Fruit fly (Drosophila melanogaster): ENCODE data around the gene Zip71B.

The Zip71B gene

DNA sequence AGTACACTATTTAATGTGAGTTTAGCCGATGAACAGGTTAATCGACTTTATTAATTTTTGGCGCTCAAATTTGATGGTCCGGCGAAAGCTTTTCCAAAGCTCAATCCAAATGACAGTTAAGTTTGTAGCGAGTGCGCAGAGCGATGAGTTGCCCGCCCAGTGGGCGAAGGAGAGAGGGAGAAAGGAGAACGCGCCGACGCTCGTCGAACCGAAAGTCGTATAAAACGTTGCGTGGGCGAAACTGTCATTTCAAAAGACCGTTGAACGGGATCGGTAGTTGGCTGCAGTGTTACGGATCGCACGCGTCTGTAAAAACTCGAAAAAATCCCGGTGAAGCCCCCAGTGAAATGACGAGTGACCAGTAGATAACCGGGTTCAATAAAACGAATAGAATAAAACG is at the start of gene Zip71B:
Gene Zip71B, plus strand, starts transcription at position 265 of the 400 bp plus-strand sequence.
- TF ChIP-seq ttk (optimal IDR thresholded peaks at IDR 0.05), result no peak
- no peak for TF ChIP-seq h (optimal IDR thresholded peaks at IDR 0.05)
- TF ChIP-seq psq (optimal IDR thresholded peaks at IDR 0.05), result no peak
- no peak for TF ChIP-seq Myc (optimal IDR thresholded peaks at IDR 0.05)
- TF ChIP-seq insv (optimal IDR thresholded peaks at IDR 0.05), result no peak

DNA sequence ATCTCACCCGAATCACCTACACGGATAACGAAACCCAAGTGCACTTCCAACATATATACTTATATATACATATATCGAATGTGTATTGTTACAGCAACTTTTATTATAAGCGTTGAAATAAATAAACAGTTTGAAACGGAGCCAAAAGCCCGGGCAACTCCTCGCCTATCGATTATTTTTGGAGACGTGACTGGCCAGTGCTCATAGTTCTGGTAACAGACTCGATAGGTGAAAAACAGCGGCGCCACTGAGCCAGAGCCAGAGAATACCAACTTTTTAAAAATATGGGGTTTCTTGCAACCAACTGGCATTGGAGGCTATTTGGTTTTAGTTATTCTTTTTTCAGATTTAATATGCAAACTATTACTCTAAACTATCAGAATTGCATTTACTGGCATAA is 49.3 kb upstream of the Zip71B start:
- TF ChIP-seq psq (optimal IDR thresholded peaks at IDR 0.05), result no peak

DNA sequence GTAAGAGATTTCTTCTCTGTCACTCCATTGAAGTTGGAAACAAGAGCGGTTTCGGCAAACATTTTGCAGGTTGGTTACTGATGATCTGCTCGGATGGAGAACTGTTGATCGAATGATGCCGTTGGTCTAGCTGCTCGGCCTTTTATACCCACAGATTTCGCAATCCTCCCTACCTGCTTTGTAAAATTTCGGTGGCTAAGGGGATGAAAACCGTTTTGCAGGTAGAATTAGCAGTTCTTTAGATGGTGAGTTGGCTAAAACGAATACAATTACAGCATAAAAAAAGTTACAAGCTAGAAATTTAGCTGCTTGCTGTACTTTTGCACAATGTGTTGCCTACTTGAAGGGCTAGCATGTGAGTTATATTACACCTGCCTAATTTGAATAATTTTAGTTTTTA is 47.9 kb upstream of the Zip71B start, which contains the start of gene CG13465:
Gene CG13465, minus strand, starts transcription at position 101 of the 400 bp plus-strand sequence.
- TF ChIP-seq insv (optimal IDR thresholded peaks at IDR 0.05), result no peak
- TF ChIP-seq h (optimal IDR thresholded peaks at IDR 0.05), result no peak
- TF ChIP-seq Sin3A (optimal IDR thresholded peaks at IDR 0.05), result no peak
- no peak for TF ChIP-seq psq (optimal IDR thresholded peaks at IDR 0.05)
- no peak for TF ChIP-seq ttk (optimal IDR thresholded peaks at IDR 0.05)
- no peak for TF ChIP-seq Myc (optimal IDR thresholded peaks at IDR 0.05)

DNA sequence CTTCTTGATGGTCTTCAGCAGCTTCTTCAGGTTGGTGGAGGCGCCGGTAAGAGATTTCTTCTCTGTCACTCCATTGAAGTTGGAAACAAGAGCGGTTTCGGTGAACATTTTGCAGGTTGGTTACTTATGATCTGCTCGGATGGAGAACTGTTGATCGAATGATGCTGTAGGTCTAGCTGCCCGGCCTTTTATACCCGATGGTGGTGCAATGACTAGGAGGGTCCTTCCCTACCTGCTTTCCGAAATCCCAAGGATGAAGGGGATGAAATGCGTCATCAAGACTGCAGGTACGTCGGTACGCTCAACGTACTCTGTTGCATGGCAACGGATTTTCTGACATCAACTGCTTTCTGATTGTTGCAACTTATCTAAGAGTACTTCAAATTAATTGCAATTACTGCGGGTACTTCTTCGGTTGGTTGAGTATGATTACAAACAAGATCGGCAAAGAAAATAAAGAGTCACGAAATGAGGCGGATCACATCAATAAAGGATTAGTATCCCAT is 46.1 kb upstream of the Zip71B start, which contains the start of gene BobA:
Gene BobA, minus strand, starts transcription at position 165 of the 506 bp plus-strand sequence.
- no peak for TF ChIP-seq Myc (optimal IDR thresholded peaks at IDR 0.05)

DNA sequence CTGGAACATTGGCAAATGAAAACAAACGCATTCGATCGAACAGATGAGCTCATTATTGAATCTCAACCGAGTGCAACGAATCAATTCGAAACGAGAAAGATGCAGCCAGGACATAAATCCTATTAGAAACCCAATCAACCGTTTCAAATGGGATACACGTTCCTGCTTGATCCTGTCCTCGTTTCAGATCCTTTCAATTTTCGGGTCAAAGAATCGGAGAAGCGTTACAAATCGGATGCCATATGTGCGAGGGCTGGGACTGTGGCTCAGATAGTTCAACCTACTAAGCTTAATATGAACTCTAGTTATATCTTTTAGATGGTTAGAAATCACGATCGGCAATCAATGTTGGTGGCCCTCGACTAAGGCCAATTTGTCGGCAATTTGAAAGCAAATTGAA is 42.1 kb upstream of the Zip71B start:
- TF ChIP-seq ttk (optimal IDR thresholded peaks at IDR 0.05) (no peak), Myc (optimal IDR thresholded peaks at IDR 0.05) (no peak), insv (optimal IDR thresholded peaks at IDR 0.05) (no peak), h (optimal IDR thresholded peaks at IDR 0.05) (no peak), psq (optimal IDR thresholded peaks at IDR 0.05) (no peak), Sin3A (optimal IDR thresholded peaks at IDR 0.05) (no peak)

DNA sequence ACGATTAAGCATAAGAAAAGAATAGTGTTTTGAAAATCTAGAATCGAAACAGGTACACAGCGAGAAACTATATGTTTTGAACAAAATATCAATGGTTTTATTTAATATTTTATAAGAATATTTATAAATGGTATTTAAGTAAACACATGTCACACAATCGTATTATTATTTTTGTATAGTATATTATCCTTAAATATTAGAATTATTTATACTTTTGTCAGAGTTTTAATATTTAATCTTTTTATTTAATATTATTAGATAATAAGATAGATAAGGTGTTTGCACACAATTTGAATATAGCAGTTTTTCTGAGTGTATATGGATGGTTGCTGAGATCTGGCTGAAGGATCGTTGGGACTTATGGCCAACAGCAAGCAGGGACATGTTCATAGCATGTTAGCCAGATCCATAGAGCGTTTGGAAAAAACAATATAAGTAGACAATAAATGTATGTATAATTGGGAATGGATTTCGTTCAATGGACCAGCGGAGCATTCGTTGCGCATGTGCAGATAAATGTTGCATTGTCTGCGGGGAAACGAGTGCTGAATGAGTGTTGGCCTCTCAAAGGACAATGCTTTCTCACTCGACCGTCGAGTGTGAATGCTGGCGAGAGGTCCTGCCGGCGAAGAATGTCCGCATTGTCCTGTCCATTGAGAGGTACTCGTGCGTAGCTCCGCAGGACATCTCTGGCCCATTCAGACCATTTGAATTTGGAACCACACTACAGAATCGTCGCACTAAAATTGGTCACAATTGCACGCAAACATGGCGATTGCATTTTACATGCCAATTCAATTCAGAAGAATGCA is 39.0 kb upstream of the Zip71B start:
- TF ChIP-seq Myc (optimal IDR thresholded peaks at IDR 0.05) (no peak), h (optimal IDR thresholded peaks at IDR 0.05) (no peak), ttk (optimal IDR thresholded peaks at IDR 0.05) (no peak), Sin3A (optimal IDR thresholded peaks at IDR 0.05) (no peak), psq (optimal IDR thresholded peaks at IDR 0.05) (no peak), insv (optimal IDR thresholded peaks at IDR 0.05) (no peak)

DNA sequence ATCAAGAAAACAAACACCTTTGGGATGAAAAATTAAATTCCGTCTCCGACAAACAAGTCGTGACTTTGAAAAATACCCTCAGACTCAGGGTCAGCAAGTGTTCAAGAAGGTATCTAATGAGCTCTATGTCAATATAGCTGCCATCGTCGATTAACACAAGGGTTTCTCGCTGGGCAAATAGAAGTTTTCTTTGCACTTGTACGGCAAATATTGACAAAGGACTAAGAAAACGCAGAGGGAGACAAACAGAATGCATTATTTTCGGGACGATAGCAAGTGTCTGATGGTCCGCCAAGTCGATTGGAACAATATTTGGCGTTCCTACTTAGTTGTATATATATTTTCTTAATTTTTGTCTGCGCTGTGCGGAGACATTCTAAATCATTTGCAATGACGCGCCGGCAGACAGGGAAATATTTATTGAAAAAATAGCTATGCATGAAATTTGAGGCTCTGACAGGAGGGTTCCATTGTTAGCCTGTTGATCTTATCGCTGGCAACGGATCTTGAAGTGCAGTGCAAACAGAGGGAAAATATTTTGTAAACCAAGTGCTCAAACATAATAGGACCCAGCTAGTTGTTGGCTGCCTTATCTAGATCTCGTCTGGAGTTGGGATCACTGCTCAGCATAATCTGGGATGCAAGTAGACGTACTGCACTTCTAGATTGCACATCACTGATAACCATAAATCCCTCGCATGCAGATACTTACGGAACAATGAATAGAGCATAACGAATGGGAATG is 35.6 kb upstream of the Zip71B start:
- TF ChIP-seq psq (optimal IDR thresholded peaks at IDR 0.05) (no peak), Sin3A (optimal IDR thresholded peaks at IDR 0.05) (no peak), Myc (optimal IDR thresholded peaks at IDR 0.05) (no peak), ttk (optimal IDR thresholded peaks at IDR 0.05) (no peak), h (optimal IDR thresholded peaks at IDR 0.05) (no peak), insv (optimal IDR thresholded peaks at IDR 0.05) (no peak)

DNA sequence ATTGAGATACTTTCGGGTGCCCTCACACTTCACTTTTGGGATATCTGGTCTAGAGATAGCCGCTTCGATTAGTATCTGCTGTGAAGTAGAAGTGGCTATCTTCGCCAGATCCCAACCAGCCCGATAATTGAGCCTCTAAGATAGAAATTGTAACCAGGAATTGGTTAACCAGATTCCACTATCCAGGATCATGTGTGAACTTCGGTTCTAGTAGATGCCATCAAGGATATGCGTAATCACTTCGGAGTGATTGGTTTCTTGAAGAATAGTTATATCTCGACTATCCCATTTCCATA is 35.1 kb upstream of the Zip71B start:
- TF ChIP-seq Sin3A (optimal IDR thresholded peaks at IDR 0.05) (no peak), Myc (optimal IDR thresholded peaks at IDR 0.05) (no peak), insv (optimal IDR thresholded peaks at IDR 0.05) (no peak), h (optimal IDR thresholded peaks at IDR 0.05) (no peak), psq (optimal IDR thresholded peaks at IDR 0.05) (no peak), ttk (optimal IDR thresholded peaks at IDR 0.05) (no peak)

DNA sequence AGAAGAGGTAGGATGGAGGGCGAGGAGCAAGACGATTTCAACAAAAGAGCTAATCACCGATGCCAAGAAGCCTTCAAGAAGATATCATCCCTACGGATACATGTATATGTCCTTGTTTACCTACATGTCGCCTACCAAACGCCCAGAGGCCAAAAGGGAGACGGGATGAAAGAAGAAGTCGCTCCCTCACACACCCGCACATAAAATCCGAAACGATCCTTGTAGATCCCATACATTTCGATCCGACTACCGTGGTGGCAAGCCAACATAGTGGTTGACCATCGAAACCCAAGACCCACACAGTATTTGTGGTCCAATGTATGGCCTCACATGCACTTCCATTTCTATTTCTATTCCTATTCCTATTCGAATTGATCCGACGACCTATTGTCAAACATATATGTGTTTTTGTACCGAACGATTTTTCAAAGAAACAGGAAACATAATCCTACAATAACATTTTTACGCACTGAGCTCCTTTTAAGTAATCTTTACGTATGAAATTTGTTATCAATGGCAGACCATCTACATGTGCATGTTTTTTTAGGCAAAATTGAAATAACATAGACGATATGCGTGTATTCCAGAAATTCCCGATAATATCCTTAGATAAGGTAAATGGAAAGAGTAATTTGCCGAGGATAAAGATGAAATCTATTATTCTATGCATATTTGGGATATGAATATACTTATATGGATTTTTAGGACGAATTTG is 33.3 kb upstream of the Zip71B start:
- TF ChIP-seq h (optimal IDR thresholded peaks at IDR 0.05) (no peak), Sin3A (optimal IDR thresholded peaks at IDR 0.05) (no peak), ttk (optimal IDR thresholded peaks at IDR 0.05) (no peak), insv (optimal IDR thresholded peaks at IDR 0.05) (no peak)

DNA sequence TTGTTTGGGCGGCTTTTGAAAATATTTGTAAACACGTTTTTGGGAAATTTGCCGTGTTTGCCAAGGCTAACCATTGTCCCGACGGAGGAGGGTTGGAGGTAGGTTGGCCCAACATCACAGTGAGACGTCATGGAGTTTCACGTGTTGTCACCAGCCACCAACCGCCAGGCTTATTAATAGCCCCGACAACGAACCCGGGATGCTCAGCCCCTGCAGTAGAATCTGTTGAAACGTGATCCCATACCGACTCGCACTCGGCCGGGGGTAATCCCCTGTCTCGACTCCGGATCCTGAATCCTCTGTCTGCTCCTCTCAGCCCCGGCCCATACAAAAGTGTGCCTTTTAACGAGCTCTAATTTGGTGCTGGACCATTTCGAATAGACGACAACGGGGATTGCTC is 31.5 kb upstream of the Zip71B start:
- no peak for TF ChIP-seq ttk (optimal IDR thresholded peaks at IDR 0.05)
- no peak for TF ChIP-seq Sin3A (optimal IDR thresholded peaks at IDR 0.05)
- TF ChIP-seq psq (optimal IDR thresholded peaks at IDR 0.05), result no peak
- TF ChIP-seq h (optimal IDR thresholded peaks at IDR 0.05), result no peak
- no peak for TF ChIP-seq insv (optimal IDR thresholded peaks at IDR 0.05)

DNA sequence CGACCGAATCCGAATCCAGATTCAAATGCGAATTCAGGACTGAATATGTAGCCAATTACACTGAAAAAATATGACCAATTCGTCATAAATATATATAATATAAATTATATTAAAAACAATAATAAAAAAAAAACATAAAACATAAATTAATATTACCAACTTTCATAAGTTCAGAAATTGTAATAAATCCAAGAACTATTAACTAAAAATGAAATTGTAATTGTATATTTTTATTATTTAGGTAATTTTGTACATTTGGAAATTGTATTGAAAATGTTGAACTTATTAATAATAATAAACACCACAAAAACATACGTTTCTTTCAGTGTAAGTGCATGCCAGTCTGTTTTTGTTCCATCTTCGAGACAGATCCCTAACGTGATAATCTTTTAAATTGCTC is 31.1 kb upstream of the Zip71B start:
- TF ChIP-seq insv (optimal IDR thresholded peaks at IDR 0.05) (no peak), Sin3A (optimal IDR thresholded peaks at IDR 0.05) (no peak), h (optimal IDR thresholded peaks at IDR 0.05) (no peak), ttk (optimal IDR thresholded peaks at IDR 0.05) (no peak), Myc (optimal IDR thresholded peaks at IDR 0.05) (no peak)

DNA sequence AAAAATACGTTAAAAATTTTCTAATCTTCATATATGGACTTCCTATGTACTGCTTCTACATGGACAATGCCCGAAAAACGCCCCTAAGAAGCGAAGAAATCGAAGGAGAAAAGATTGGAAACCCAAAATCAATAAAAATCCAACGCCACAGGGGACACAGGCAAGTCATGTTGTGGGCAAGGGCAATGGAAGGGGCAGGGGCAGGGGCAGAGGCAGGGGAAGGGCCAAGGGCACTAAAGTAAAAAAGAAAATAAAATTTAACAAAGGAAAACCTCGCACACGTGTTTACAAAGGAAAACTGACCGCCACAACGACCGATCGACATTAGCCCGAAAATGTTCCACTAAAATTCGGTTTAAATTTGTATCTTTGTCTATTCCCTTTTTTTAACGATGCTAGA is 29.4 kb upstream of the Zip71B start:
- TF ChIP-seq Sin3A (optimal IDR thresholded peaks at IDR 0.05), result no peak
- no peak for TF ChIP-seq psq (optimal IDR thresholded peaks at IDR 0.05)
- no peak for TF ChIP-seq Myc (optimal IDR thresholded peaks at IDR 0.05)
- no peak for TF ChIP-seq ttk (optimal IDR thresholded peaks at IDR 0.05)
- TF ChIP-seq insv (optimal IDR thresholded peaks at IDR 0.05), result no peak
- no peak for TF ChIP-seq h (optimal IDR thresholded peaks at IDR 0.05)
